Worm (Caenorhabditis elegans) whole organism, late embryonic: Measurements from ENCODE around the gene ins-31.

Experiments used
- K02D7.2 ChIP-seq: sonication (generic microtip); optimal IDR thresholded peaks from 2 replicates; lab custom pipeline; 2017; ENCODE audit warnings: mild to moderate bottlenecking, missing genetic modification characterization, missing compliant biosample characterization
- ama-1 ChIP-seq: fragments of 150-350 bp; optimal IDR thresholded peaks from 2 replicates; lab custom pipeline; 2014
- nfya-1 ChIP-seq: sonication (generic microtip); optimal IDR thresholded peaks from 2 replicates; lab custom pipeline; 2017; ENCODE audit warnings: missing genetic modification characterization, mild to moderate bottlenecking, missing compliant biosample characterization, antibody characterized with exemption, moderate library complexity
- nhr-11 ChIP-seq: fragments of 150-350 bp; optimal IDR thresholded peaks from 2 replicates; lab custom pipeline; 2014; ENCODE audit warnings: missing biosample characterization, missing genetic modification characterization
- pat-9 ChIP-seq: fragments of 200-800 bp; sonication (Bioruptor generic); optimal IDR thresholded peaks from 2 replicates; lab custom pipeline; 2018; ENCODE audit warnings: mild to moderate bottlenecking, missing genetic modification characterization, moderate library complexity, missing compliant biosample characterization

- TF ChIP-seq K02D7.2 = no peak
- TF ChIP-seq ama-1 (lab: Kevin White, UChicago) = no peak
- TF ChIP-seq pat-9 = no peak
- TF ChIP-seq nfya-1 (tag; lab: Kevin White, UChicago) = peak; percentile 42
- TF ChIP-seq nhr-11 (tag; lab: Kevin White, UChicago) = no peak
Measured at ce11 chrII:3118907-3119382, 7.9 kb upstream of the ins-31 start, which contains the start of gene T10D4.6.
